Worm (Caenorhabditis elegans): ENCODE measurements around the gene K08B5.2.

Gene K08B5.2

ce11 chrX:16551318-16551717 is 2.4 kb downstream of the K08B5.2 start (continued):
- peak; percentile 55 for TF ChIP-seq lin-38 (GFP tag; IDR thresholded peaks at IDR 0.05)
- peak; percentile 59 for TF ChIP-seq mes-2 (tag; optimal IDR thresholded peaks at IDR 0.05; ENCODE audit: poor library complexity, severe bottlenecking)
- no peak for TF ChIP-seq ztf-7 (tag; optimal IDR thresholded peaks at IDR 0.05)
- TF ChIP-seq duxl-1 (tag; optimal IDR thresholded peaks at IDR 0.05; ENCODE audit: poor library complexity) = peak; percentile 24
- peak; percentile 77 for TF ChIP-seq snpc-1.2 (GFP tag; IDR thresholded peaks at IDR 0.05)
- TF ChIP-seq madf-9 (GFP tag; conservative IDR thresholded peaks at IDR 0.05) = 0 out of 2 replicates have a peak, but pooled peaks have one; percentile 45
- no peak for TF ChIP-seq mdt-29 (GFP tag; IDR thresholded peaks at IDR 0.05)
- no peak for TF ChIP-seq F37D6.2 (tag; optimal IDR thresholded peaks at IDR 0.05)
- 0 out of 2 replicates have a peak, but pooled peaks have one; percentile 18 for TF ChIP-seq ctbp-1 (GFP tag; IDR thresholded peaks at IDR 0.05)
- TF ChIP-seq attf-4 (tag; optimal IDR thresholded peaks at IDR 0.05) = no peak
- no peak for TF ChIP-seq pqm-1 (tag; optimal IDR thresholded peaks at IDR 0.05)
- TF ChIP-seq lim-7 (GFP tag; IDR thresholded peaks at IDR 0.05) = peak; percentile 80
- TF ChIP-seq jun-1 (tag; optimal IDR thresholded peaks at IDR 0.05) = no peak
- TF ChIP-seq arid-1 (GFP tag; conservative IDR thresholded peaks at IDR 0.05) = peak; percentile 79
- 0 out of 4 replicates have a peak, but pooled peaks of 1 of the 2 experiments have one; percentile 10 for TF ChIP-seq madf-5 (GFP tag; IDR thresholded peaks at IDR 0.05)
- TF ChIP-seq ama-1 (optimal IDR thresholded peaks at IDR 0.05) = no peak

- peak; percentile 86 for TF ChIP-seq hlh-30 (tag; optimal IDR thresholded peaks at IDR 0.05; ENCODE audit: insufficient read depth)
- no peak for TF ChIP-seq daf-16 (GFP tag; optimal IDR thresholded peaks at IDR 0.05)
- peak; percentile 75 for TF ChIP-seq daf-16 (tag; optimal IDR thresholded peaks at IDR 0.05)
- TF ChIP-seq php-3 (GFP tag; IDR thresholded peaks at IDR 0.05) = peak; percentile 57; the same call in 1 of the 2 replicates
- peak; percentile 94 for TF ChIP-seq nhr-28 (tag; optimal IDR thresholded peaks at IDR 0.05)
- no peak for TF ChIP-seq dve-1 (tag; optimal IDR thresholded peaks at IDR 0.05; ENCODE audit: insufficient read depth)
- peak; percentile 29 for TF ChIP-seq pqm-1 (tag; optimal IDR thresholded peaks at IDR 0.05)
- TF ChIP-seq hlh-11 (tag; optimal IDR thresholded peaks at IDR 0.05) = peak; percentile 81
- TF ChIP-seq mes-2 (tag; optimal IDR thresholded peaks at IDR 0.05; ENCODE audit: poor library complexity, severe bottlenecking) = peak; percentile 36
- no peak for TF ChIP-seq duxl-1 (tag; optimal IDR thresholded peaks at IDR 0.05; ENCODE audit: poor library complexity)
- TF ChIP-seq cey-2 (tag; optimal IDR thresholded peaks at IDR 0.05; ENCODE audit: borderline replicate concordance, insufficient read depth) = no peak
- TF ChIP-seq nhr-102 (tag; optimal IDR thresholded peaks at IDR 0.05) = peak; percentile 46
- peak; percentile 13 for TF ChIP-seq nhr-48 (tag; optimal IDR thresholded peaks at IDR 0.05)
- peak; percentile 80 for TF ChIP-seq dmd-6 (GFP tag; IDR thresholded peaks at IDR 0.05)
- 0 out of 2 replicates have a peak, but pooled peaks have one; percentile 37 for TF ChIP-seq lin-1 (GFP tag; IDR thresholded peaks at IDR 0.05)
Observed at ce11 chrX:16550551-16550950, 3.1 kb downstream of the K08B5.2 start.

ce11 chrX:16548290-16548689 is 5.4 kb downstream of the K08B5.2 start:
- TF ChIP-seq unc-62 (GFP tag; optimal IDR thresholded peaks at IDR 0.05 in 1 of 2) (peak in 1 of 2 experiments; percentile 95), unc-62 (tag; optimal IDR thresholded peaks at IDR 0.05) (no peak), dmd-9 (GFP tag; IDR thresholded peaks at IDR 0.05) (no peak)

- TF ChIP-seq unc-62 (GFP tag; optimal IDR thresholded peaks at IDR 0.05 in 1 of 2) (peak in 1 of 2 experiments; percentile 94), unc-62 (tag; optimal IDR thresholded peaks at IDR 0.05) (no peak), nhr-102 (tag; optimal IDR thresholded peaks at IDR 0.05) (no peak), arid-1 (GFP tag; conservative IDR thresholded peaks at IDR 0.05) (no peak), hif-1 (tag; optimal IDR thresholded peaks at IDR 0.05) (no peak), spr-1 (tag; optimal IDR thresholded peaks at IDR 0.05) (no peak), spr-3 (GFP tag; optimal IDR thresholded peaks at IDR 0.05) (no peak)
Observed at ce11 chrX:16546135-16546534, 7.6 kb downstream of the K08B5.2 start.

All from whole organism, L4 larva.